Worm (Caenorhabditis elegans) whole organism, late embryonic: ENCODE measurements around the gene hphd-1.

Experiments
- C08G9.2 ChIP-seq: sonication (generic microtip); optimal IDR thresholded peaks from 2 replicates; lab custom pipeline; 2016; ENCODE audit warnings: mild to moderate bottlenecking, missing genetic modification characterization, moderate library complexity, missing compliant biosample characterization
- C38D4.7 ChIP-seq: fragments of 200-800 bp; sonication (Bioruptor generic); optimal IDR thresholded peaks from 2 replicates; lab custom pipeline; 2018; ENCODE audit warnings: mild to moderate bottlenecking, missing genetic modification characterization, moderate library complexity, missing compliant biosample characterization
- K09A11.1 ChIP-seq: sonication (generic microtip); optimal IDR thresholded peaks from 2 replicates; lab custom pipeline; 2017; ENCODE audit warnings: antibody characterized with exemption, mild to moderate bottlenecking, missing genetic modification characterization, missing compliant biosample characterization; ENCODE audit not compliant: insufficient read depth
- Y22D7AL.16 ChIP-seq: sonication (generic microtip); optimal IDR thresholded peaks from 2 replicates; lab custom pipeline; 2016; ENCODE audit warnings: missing genetic modification characterization, missing compliant biosample characterization
- ceh-14 ChIP-seq: sonication (generic microtip); optimal IDR thresholded peaks from 2 replicates; lab custom pipeline; 2016; ENCODE audit warnings: missing genotype, missing genetic modification characterization, missing compliant biosample characterization
- ceh-18 ChIP-seq: sonication (generic microtip); optimal IDR thresholded peaks from 2 replicates; lab custom pipeline; 2016; ENCODE audit warnings: missing genetic modification characterization, missing compliant biosample characterization
- ceh-2 ChIP-seq: sonication (generic microtip); optimal IDR thresholded peaks from 2 replicates; lab custom pipeline; 2016; ENCODE audit warnings: missing genotype, missing genetic modification characterization, missing compliant biosample characterization
- ceh-24 ChIP-seq: sonication (generic microtip); optimal IDR thresholded peaks from 2 replicates; lab custom pipeline; 2016; ENCODE audit warnings: mild to moderate bottlenecking, missing genetic modification characterization, missing compliant biosample characterization
- ceh-30 ChIP-seq: fragments of 150-350 bp; optimal IDR thresholded peaks from 2 replicates; lab custom pipeline; 2014; ENCODE audit warnings: missing biosample characterization, missing genetic modification characterization
- ceh-34 ChIP-seq: sonication (generic microtip); optimal IDR thresholded peaks from 2 replicates; lab custom pipeline; 2016; ENCODE audit warnings: mild to moderate bottlenecking, missing genetic modification characterization, missing compliant biosample characterization
- ceh-48 ChIP-seq: sonication (generic microtip); optimal IDR thresholded peaks from 2 replicates; lab custom pipeline; 2016; ENCODE audit warnings: missing genetic modification characterization, inconsistent platforms, missing compliant biosample characterization
- ceh-6 ChIP-seq: fragments of 200-800 bp; sonication (Bioruptor generic); optimal IDR thresholded peaks from 2 replicates; lab custom pipeline; 2018; ENCODE audit warnings: mild to moderate bottlenecking, missing genetic modification characterization, missing compliant biosample characterization
- che-1 ChIP-seq: sonication (generic microtip); optimal IDR thresholded peaks from 2 replicates; lab custom pipeline; 2016; ENCODE audit warnings: mild to moderate bottlenecking, missing genetic modification characterization, missing compliant biosample characterization
- dmd-4 ChIP-seq: sonication (generic microtip); optimal IDR thresholded peaks from 2 replicates; lab custom pipeline; 2016; ENCODE audit warnings: borderline replicate concordance, missing genetic modification characterization, missing compliant biosample characterization
- elt-2 ChIP-seq: sonication (generic microtip); optimal IDR thresholded peaks from 2 replicates; lab custom pipeline; 2016; ENCODE audit warnings: missing genetic modification reagents, missing genetic modification characterization, missing compliant biosample characterization
- ets-4 ChIP-seq: sonication (generic microtip); optimal IDR thresholded peaks from 2 replicates; lab custom pipeline; 2016; ENCODE audit warnings: missing genetic modification characterization, missing compliant biosample characterization
- eyg-1 ChIP-seq: sonication (generic microtip); optimal IDR thresholded peaks from 2 replicates; lab custom pipeline; 2016; ENCODE audit warnings: missing genotype, missing genetic modification characterization, missing compliant biosample characterization
- fax-1 ChIP-seq: sonication (generic microtip); optimal IDR thresholded peaks from 2 replicates; lab custom pipeline; 2016; ENCODE audit warnings: missing genotype, missing genetic modification characterization, missing compliant biosample characterization
- fkh-6 ChIP-seq: sonication (generic microtip); optimal IDR thresholded peaks from 2 replicates; lab custom pipeline; 2016; ENCODE audit warnings: missing genetic modification characterization, missing compliant biosample characterization
- gmeb-2 ChIP-seq: sonication (generic microtip); optimal IDR thresholded peaks from 2 replicates; lab custom pipeline; 2016; ENCODE audit warnings: missing genetic modification characterization, inconsistent platforms, missing compliant biosample characterization
- hlh-13 ChIP-seq: fragments of 200-800 bp; sonication (Bioruptor generic); optimal IDR thresholded peaks from 2 replicates; lab custom pipeline; 2018; ENCODE audit warnings: mild to moderate bottlenecking, missing genetic modification characterization, missing compliant biosample characterization
- hlh-6 ChIP-seq: sonication (generic microtip); optimal IDR thresholded peaks from 2 replicates; lab custom pipeline; 2016; ENCODE audit warnings: missing genotype, missing genetic modification characterization, missing compliant biosample characterization
- hlh-8 ChIP-seq: sonication (generic microtip); optimal IDR thresholded peaks from 2 replicates; lab custom pipeline; 2016; ENCODE audit warnings: missing genotype, missing genetic modification characterization, missing compliant biosample characterization
- nfya-1 ChIP-seq: sonication (generic microtip); optimal IDR thresholded peaks from 2 replicates; lab custom pipeline; 2017; ENCODE audit warnings: missing genetic modification characterization, mild to moderate bottlenecking, missing compliant biosample characterization, antibody characterized with exemption, moderate library complexity
- nhr-11 ChIP-seq: fragments of 150-350 bp; optimal IDR thresholded peaks from 2 replicates; lab custom pipeline; 2014; ENCODE audit warnings: missing biosample characterization, missing genetic modification characterization
- npax-4 ChIP-seq: sonication (generic microtip); optimal IDR thresholded peaks from 2 replicates; lab custom pipeline; 2016; ENCODE audit warnings: missing genetic modification characterization, missing compliant biosample characterization
- pax-1 ChIP-seq: fragments of 150-350 bp; optimal IDR thresholded peaks from 2 replicates; lab custom pipeline; 2014; ENCODE audit warnings: missing biosample characterization, missing genetic modification characterization
- pros-1 ChIP-seq: fragments of 150-350 bp; optimal IDR thresholded peaks from 2 replicates; lab custom pipeline; 2014; ENCODE audit warnings: missing biosample characterization, missing genetic modification reagents, missing genetic modification characterization
- sox-2 ChIP-seq: fragments of 200-800 bp; sonication (Bioruptor generic); IDR thresholded peaks from 2 replicates; pipeline ENCODE4 v1.3.6; 2022; ENCODE audit warnings: missing genetic modification reagents, missing genetic modification characterization, missing compliant biosample characterization
- sox-4 ChIP-seq: sonication (generic microtip); optimal IDR thresholded peaks from 2 replicates; lab custom pipeline; 2017; ENCODE audit warnings: mild to moderate bottlenecking, missing genetic modification characterization, inconsistent platforms, missing compliant biosample characterization
- unc-3 ChIP-seq, 2 experiments: fragments of 200-800 bp in 1 of 2; sonication (Bioruptor generic) in 1 of 2; sonication (generic microtip) in 1 of 2; conservative IDR thresholded peaks in 1 of 2; optimal IDR thresholded peaks in 1 of 2; 2 replicates each; pipeline versions ENCODE4 v1.3.6 to Lab custom; 2016 to 2022; ENCODE audit warnings: missing compliant biosample characterization in 2 of 2, missing genetic modification characterization in 2 of 2, missing genetic modification reagents in 1 of 2
- ztf-16 ChIP-seq: sonication (generic microtip); optimal IDR thresholded peaks from 2 replicates; lab custom pipeline; 2017; ENCODE audit warnings: missing genetic modification characterization, missing compliant biosample characterization

hphd-1 gene

ce11 chrII:12982830-12983229, 13.5 kb downstream of the hphd-1 start:
- TF ChIP-seq npax-4 (tag; lab: Kevin White, UChicago) (no peak), elt-2 (peak; percentile 45)

- TF ChIP-seq fkh-6 (tag; lab: Kevin White, UChicago) = no peak
Measured at ce11 chrII:12981980-12982575, 14.3 kb downstream of the hphd-1 start.

- TF ChIP-seq elt-2 (peak; percentile 99), dmd-4 (tag; lab: Kevin White, UChicago) (no peak)
Measured at ce11 chrII:12980212-12980611, 16.2 kb downstream of the hphd-1 start, which contains the start of gene cyd-1. Gene cyd-1 (plus strand): TSS chrII:12980591.

ce11 chrII:12978658-12979057, 17.7 kb downstream of the hphd-1 start:
- no peak for TF ChIP-seq C38D4.7 (GFP tag; lab: Kevin White, UChicago)

DNA sequence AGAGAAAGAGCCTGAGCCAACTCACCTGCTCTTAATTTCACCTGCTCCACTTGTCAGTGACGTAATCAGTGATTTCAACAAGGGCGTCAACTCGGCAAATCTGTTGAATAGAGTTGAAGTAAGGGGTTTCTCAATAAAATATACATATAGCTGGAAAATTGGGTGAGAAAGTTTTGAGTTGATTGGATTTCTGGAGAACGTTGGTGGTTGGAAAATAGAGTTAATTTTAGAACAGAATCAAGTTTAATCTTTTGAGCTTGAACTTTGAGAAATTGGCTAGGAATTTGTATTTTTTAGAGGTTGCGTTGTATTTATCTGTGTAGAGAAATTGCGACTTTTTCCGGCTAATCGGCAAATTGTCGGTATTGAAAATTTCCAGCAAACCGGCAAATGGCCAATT, 26.7 kb downstream of the hphd-1 start, which contains the start of gene Y38F1A.4:
TSS of gene Y38F1A.4 (minus strand) at position 101 of the 400 bp plus-strand sequence.
- TF ChIP-seq ceh-14 (tag; lab: Kevin White, UChicago) (no peak), fax-1 (tag; lab: Kevin White, UChicago) (no peak), C08G9.2 (tag; lab: Kevin White, UChicago) (no peak)

DNA sequence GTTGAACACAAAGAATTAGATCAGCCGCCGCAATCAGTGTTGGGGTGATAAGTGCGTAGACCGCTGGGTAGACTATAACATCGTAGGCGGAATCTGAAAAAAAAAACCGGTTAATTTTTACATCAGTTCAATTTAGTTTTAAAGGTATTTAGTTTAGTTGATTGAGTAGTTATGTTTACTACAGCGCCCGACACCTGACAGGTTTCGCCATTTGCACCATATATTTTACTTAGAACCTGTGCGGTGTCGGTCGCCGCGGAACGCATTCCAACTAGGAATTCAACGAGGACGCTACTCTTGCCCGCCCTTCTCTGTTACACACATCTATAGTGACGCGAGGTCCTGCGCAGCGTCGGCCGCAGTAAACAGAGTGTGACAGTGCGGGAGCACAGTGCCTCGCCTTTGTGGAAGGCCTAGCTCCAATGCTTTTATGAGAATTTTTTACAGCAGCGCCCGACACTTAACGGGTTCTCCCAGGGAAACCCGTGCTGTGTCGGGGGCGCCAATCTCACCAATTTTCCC, 27.9 kb downstream of the hphd-1 start:
- TF ChIP-seq pax-1 (tag; lab: Kevin White, UChicago) (no peak), gmeb-2 (tag; lab: Kevin White, UChicago) (no peak), hlh-6 (tag; lab: Kevin White, UChicago) (peak; percentile 20), ets-4 (tag; lab: Kevin White, UChicago) (no peak), unc-3 (GFP tag; conservative IDR thresholded peaks at IDR 0.05; lab: Robert Waterston, UW) (no peak), unc-3 (tag; optimal IDR thresholded peaks at IDR 0.05; lab: Kevin White, UChicago) (no peak)

- no peak for TF ChIP-seq nfya-1 (tag; lab: Kevin White, UChicago)
- no peak for TF ChIP-seq K09A11.1 (tag; lab: Kevin White, UChicago)
- TF ChIP-seq sox-4 = no peak
- no peak for TF ChIP-seq Y22D7AL.16 (tag; lab: Kevin White, UChicago)
- no peak for TF ChIP-seq C38D4.7 (GFP tag; lab: Kevin White, UChicago)
- TF ChIP-seq C08G9.2 (tag; lab: Kevin White, UChicago) = no peak
- no peak for TF ChIP-seq ceh-24 (tag; lab: Kevin White, UChicago)
- TF ChIP-seq ceh-34 (tag; lab: Kevin White, UChicago) = no peak
- TF ChIP-seq ztf-16 = no peak
- no peak for TF ChIP-seq ceh-18 (tag; lab: Kevin White, UChicago)
- TF ChIP-seq sox-2 (GFP tag; lab: Robert Waterston, UW) = no peak
- no peak for TF ChIP-seq fkh-6 (tag; lab: Kevin White, UChicago)
- no peak for TF ChIP-seq ceh-2
Measured at ce11 chrII:12966274-12966673, 30.1 kb downstream of the hphd-1 start.

ce11 chrII:12965589-12965988, 30.8 kb downstream of the hphd-1 start:
- TF ChIP-seq ceh-6 (GFP tag; lab: Kevin White, UChicago) (no peak), npax-4 (tag; lab: Kevin White, UChicago) (no peak), pros-1 (tag; lab: Kevin White, UChicago) (no peak), eyg-1 (no peak), che-1 (tag; lab: Kevin White, UChicago) (no peak), ceh-48 (tag; lab: Kevin White, UChicago) (no peak), nhr-11 (tag; lab: Kevin White, UChicago) (no peak), ceh-30 (tag; lab: Kevin White, UChicago) (no peak), ceh-34 (tag; lab: Kevin White, UChicago) (no peak), hlh-13 (GFP tag; lab: Kevin White, UChicago) (no peak), ceh-2 (no peak), hlh-8 (tag; lab: Kevin White, UChicago) (no peak)
